Fruit fly (Drosophila melanogaster): ENCODE measurements around the gene CG13970.
A peak's percentile ranks its signal among the peaks of the same experiment; 100 is the strongest.

The CG13970 gene

dm6 chr2L:20075234-20075803 lies 28.6 kb downstream of the CG13970 start, which contains the start of the genes pr and neb (continued):
- TF ChIP-seq gce (GFP tag; IDR thresholded peaks at IDR 0.05) = no peak
- TF ChIP-seq CG12769 (tag; optimal IDR thresholded peaks at IDR 0.05) = peak; percentile 70
- TF ChIP-seq ftz-f1 (GFP tag; optimal IDR thresholded peaks at IDR 0.05) = no peak
- 0 out of 3 replicates have a peak, but pooled peaks have one; percentile 25 for TF ChIP-seq ase (GFP tag; IDR thresholded peaks at IDR 0.05)
- TF ChIP-seq schlank (tag; optimal IDR thresholded peaks at IDR 0.05) = no peak
- TF ChIP-seq CG15696 (tag; optimal IDR thresholded peaks at IDR 0.05) = no peak
- TF ChIP-seq da (GFP tag; optimal IDR thresholded peaks at IDR 0.05) = no peak
- TF ChIP-seq Nf-YB (GFP tag; optimal IDR thresholded peaks at IDR 0.05) = peak; percentile 41
- peak; percentile 18 for TF ChIP-seq zfh2 (GFP tag; optimal IDR thresholded peaks at IDR 0.05)
- TF ChIP-seq CG11247 (GFP tag; IDR thresholded peaks at IDR 0.05) = peak; percentile 60; the same call in 1 of the 2 replicates
- no peak for TF ChIP-seq CG4282 (GFP tag; optimal IDR thresholded peaks at IDR 0.05)
- no peak for TF ChIP-seq Kr (GFP tag; optimal IDR thresholded peaks at IDR 0.05)
- no peak for TF ChIP-seq CG31224 (GFP tag; IDR thresholded peaks at IDR 0.05)
- TF ChIP-seq CG12104 (GFP tag; optimal IDR thresholded peaks at IDR 0.05) = peak; percentile 67
- TF ChIP-seq CG11723 (GFP tag; optimal IDR thresholded peaks at IDR 0.05) = no peak
- TF ChIP-seq CG9727 (GFP tag; optimal IDR thresholded peaks at IDR 0.05) = peak; percentile 68
- TF ChIP-seq seq (GFP tag; IDR thresholded peaks at IDR 0.05) = peak; percentile 48; the same call in 1 of the 2 replicates
- 0 out of 4 replicates have a peak, but pooled peaks have one; percentile 35 for TF ChIP-seq chinmo (GFP tag; IDR thresholded peaks at IDR 0.05; ENCODE audit: partially characterized antibody)
- TF ChIP-seq Dbx (GFP tag; IDR thresholded peaks at IDR 0.05) = peak; percentile 77
- TF ChIP-seq bsh (GFP tag; optimal IDR thresholded peaks at IDR 0.05) = peak in 1 of 2 experiments; percentile 49
- TF ChIP-seq CoRest (tag; optimal IDR thresholded peaks at IDR 0.05) = peak; percentile 75
- no peak for TF ChIP-seq Awh (GFP tag; IDR thresholded peaks at IDR 0.05)
- TF ChIP-seq mirr (GFP tag; optimal IDR thresholded peaks at IDR 0.05) = no peak
- peak; percentile 66 for TF ChIP-seq grau (tag; optimal IDR thresholded peaks at IDR 0.05)
- TF ChIP-seq CG1024 (GFP tag; IDR thresholded peaks at IDR 0.05) = no peak
- no peak for TF ChIP-seq tx (GFP tag; optimal IDR thresholded peaks at IDR 0.05)
- peak; percentile 92 for TF ChIP-seq Sry-δ (GFP tag; optimal IDR thresholded peaks at IDR 0.05)
- peak; percentile 56 for TF ChIP-seq tgo (GFP tag; IDR thresholded peaks at IDR 0.05)
- peak; percentile 41; the same call in 1 of the 2 replicates for TF ChIP-seq klu (GFP tag; IDR thresholded peaks at IDR 0.05)
- TF ChIP-seq ab (GFP tag; optimal IDR thresholded peaks at IDR 0.05) = no peak
- peak; percentile 62 for TF ChIP-seq nerfin-2 (GFP tag; IDR thresholded peaks at IDR 0.05; ENCODE audit: partially characterized antibody)
- 0 out of 2 replicates have a peak, but pooled peaks have one; percentile 12 for TF ChIP-seq cas (GFP tag; IDR thresholded peaks at IDR 0.05)
- TF ChIP-seq CG3407 (GFP tag; optimal IDR thresholded peaks at IDR 0.05) = peak; percentile 15
- TF ChIP-seq bigmax (GFP tag; optimal IDR thresholded peaks at IDR 0.05) = no peak
- no peak for TF ChIP-seq CG17802 (tag; optimal IDR thresholded peaks at IDR 0.05)
- TF ChIP-seq slp2 (GFP tag; optimal IDR thresholded peaks at IDR 0.05) = no peak
- TF ChIP-seq ATbp (GFP tag; optimal IDR thresholded peaks at IDR 0.05) = peak; percentile 16
- no peak for TF ChIP-seq GATAe (GFP tag; conservative IDR thresholded peaks at IDR 0.05)
- peak; percentile 52; the same call in 1 of the 2 replicates for TF ChIP-seq Scr (GFP tag; IDR thresholded peaks at IDR 0.05; ENCODE audit: partially characterized antibody)
- TF ChIP-seq Oaz (GFP tag; IDR thresholded peaks at IDR 0.05) = peak; percentile 33; the same call in 1 of the 2 replicates
- TF ChIP-seq CG6689 (GFP tag; IDR thresholded peaks at IDR 0.05) = 0 out of 2 replicates have a peak, but pooled peaks have one; percentile 20
- peak; percentile 24 for TF ChIP-seq CG30431 (GFP tag; optimal IDR thresholded peaks at IDR 0.05)
- TF ChIP-seq CG7928 (GFP tag; optimal IDR thresholded peaks at IDR 0.05) = no peak
- TF ChIP-seq CG2129 (GFP tag; IDR thresholded peaks at IDR 0.05; ENCODE audit: partially characterized antibody) = no peak
- TF ChIP-seq Tbp (GFP tag; optimal IDR thresholded peaks at IDR 0.05) = no peak
- no peak for TF ChIP-seq CG2875 (GFP tag; optimal IDR thresholded peaks at IDR 0.05)
- TF ChIP-seq unc-4 (GFP tag; IDR thresholded peaks at IDR 0.05; ENCODE audit: partially characterized antibody) = peak; percentile 44; the same call in 1 of the 2 replicates
- TF ChIP-seq h (optimal IDR thresholded peaks at IDR 0.05) = no peak
- TF ChIP-seq MBD-R2 (GFP tag; IDR thresholded peaks at IDR 0.05) = peak; percentile 74
- TF ChIP-seq aop (GFP tag; IDR thresholded peaks at IDR 0.05) = no peak

Measured in whole organism, embryonic.